Worm (Caenorhabditis elegans) whole organism, L2 larva: Measurements from ENCODE around the gene nhr-164.

ENCODE experiments used
- ZK546.5 ChIP-seq: sonication (generic microtip); optimal IDR thresholded peaks from 2 replicates; lab custom pipeline; 2017; ENCODE audit warnings: missing biosample characterization, missing genetic modification characterization
- blmp-1 ChIP-seq: sonication (generic microtip); optimal IDR thresholded peaks from 2 replicates; lab custom pipeline; 2017; ENCODE audit warnings: missing genetic modification characterization, mild to moderate bottlenecking, missing compliant biosample characterization, antibody characterized with exemption, moderate library complexity; ENCODE audit not compliant: insufficient read depth
- crh-2 ChIP-seq: sonication (generic microtip); optimal IDR thresholded peaks from 2 replicates; lab custom pipeline; 2017; ENCODE audit warnings: missing biosample characterization, missing genetic modification characterization
- elt-1 ChIP-seq: fragments of 150-350 bp; optimal IDR thresholded peaks from 2 replicates; lab custom pipeline; 2014; ENCODE audit warnings: missing biosample characterization, missing genetic modification characterization
- lin-13 ChIP-seq: fragments of 150-350 bp; optimal IDR thresholded peaks from 2 replicates; lab custom pipeline; 2014; ENCODE audit warnings: missing biosample characterization, missing genetic modification reagents, missing genetic modification characterization
- lin-39 ChIP-seq: fragments of 150-350 bp; optimal IDR thresholded peaks from 2 replicates; lab custom pipeline; 2014; ENCODE audit warnings: missing biosample characterization, missing genetic modification reagents, missing genetic modification characterization
- nhr-12 ChIP-seq: fragments of 150-350 bp; optimal IDR thresholded peaks from 2 replicates; lab custom pipeline; 2014; ENCODE audit warnings: missing biosample characterization, missing genetic modification characterization
- nhr-21 ChIP-seq: fragments of 150-350 bp; optimal IDR thresholded peaks from 2 replicates; lab custom pipeline; 2014; ENCODE audit warnings: missing biosample characterization, missing genetic modification characterization
- nhr-237 ChIP-seq: fragments of 150-350 bp; optimal IDR thresholded peaks from 2 replicates; lab custom pipeline; 2014; ENCODE audit warnings: missing biosample characterization, missing genetic modification characterization
- nhr-25 ChIP-seq: fragments of 150-350 bp; sonication (generic microtip); optimal IDR thresholded peaks from 3 replicates; lab custom pipeline; 2014; ENCODE audit warnings: missing biosample characterization, missing genetic modification characterization
- nhr-77 ChIP-seq: fragments of 150-350 bp; optimal IDR thresholded peaks from 2 replicates; lab custom pipeline; 2014; ENCODE audit warnings: missing biosample characterization, missing genetic modification characterization
- snpc-4 ChIP-seq: fragments of 150-350 bp; optimal IDR thresholded peaks from 2 replicates; lab custom pipeline; 2014; ENCODE audit warnings: missing biosample characterization, missing genetic modification characterization
- unc-39 ChIP-seq: fragments of 150-350 bp; optimal IDR thresholded peaks from 2 replicates; lab custom pipeline; 2014; ENCODE audit warnings: missing biosample characterization, missing genetic modification characterization
- unc-55 ChIP-seq: fragments of 150-350 bp; sonication (generic microtip); optimal IDR thresholded peaks from 3 replicates; lab custom pipeline; 2014; ENCODE audit warnings: missing biosample characterization, missing genetic modification reagents, missing genetic modification characterization

- no peak for TF ChIP-seq nhr-25
- no peak for TF ChIP-seq nhr-77 (tag; lab: Kevin White, UChicago)
- TF ChIP-seq lin-13 (GFP tag; lab: Kevin White, UChicago): no peak
- TF ChIP-seq blmp-1: no peak
- TF ChIP-seq nhr-12 (tag; lab: Kevin White, UChicago): no peak
- no peak for TF ChIP-seq nhr-21
- TF ChIP-seq elt-1 (tag; lab: Kevin White, UChicago): no peak
- no peak for TF ChIP-seq snpc-4 (tag; lab: Kevin White, UChicago)
- no peak for TF ChIP-seq unc-55 (GFP tag; lab: Kevin White, UChicago)
- no peak for TF ChIP-seq unc-39 (tag; lab: Kevin White, UChicago)
- TF ChIP-seq lin-39 (tag; lab: Kevin White, UChicago): no peak
- TF ChIP-seq crh-2 (tag; lab: Kevin White, UChicago): no peak
- no peak for TF ChIP-seq nhr-237 (tag; lab: Kevin White, UChicago)
- no peak for TF ChIP-seq ZK546.5 (tag; lab: Kevin White, UChicago)
These were observed 9.9 kb downstream of the nhr-164 start, which contains the start of gene srw-14 for ce11 chrV:15225650-15226049.
